Fruit fly (Drosophila melanogaster) whole organism, adult: ENCODE measurements around the gene Targ3.

ENCODE experiments used
- CG14711 ChIP-seq: fragments of 200-800 bp; sonication (Bioruptor generic); optimal IDR thresholded peaks from 2 replicates; lab custom pipeline; 2018; ENCODE audit warnings: missing biosample characterization, mild to moderate bottlenecking, missing genetic modification characterization, moderate library complexity
- CG1620 ChIP-seq: fragments of 200-800 bp; sonication (Bioruptor generic); optimal IDR thresholded peaks from 2 replicates; lab custom pipeline; 2016; ENCODE audit warnings: missing biosample characterization, missing genetic modification characterization
- CG5204 ChIP-seq: fragments of 200-800 bp; sonication (Bioruptor generic); optimal IDR thresholded peaks from 2 replicates; lab custom pipeline; 2016; ENCODE audit warnings: missing biosample characterization, missing genetic modification characterization
- CG7045 ChIP-seq: fragments of 200-800 bp; sonication (Bioruptor generic); optimal IDR thresholded peaks from 2 replicates; lab custom pipeline; 2017; ENCODE audit warnings: missing biosample characterization, mild to moderate bottlenecking, missing genetic modification characterization
- CG7101 ChIP-seq: fragments of 200-800 bp; sonication (Bioruptor generic); optimal IDR thresholded peaks from 2 replicates; lab custom pipeline; 2018; ENCODE audit warnings: missing biosample characterization, mild to moderate bottlenecking, missing genetic modification characterization, moderate library complexity
- Clk ChIP-seq: fragments of 200-800 bp; sonication (Bioruptor generic); optimal IDR thresholded peaks from 2 replicates; lab custom pipeline; 2017; ENCODE audit warnings: missing biosample characterization, missing genetic modification characterization
- Crg-1 ChIP-seq: fragments of 200-800 bp; sonication (Bioruptor generic); optimal IDR thresholded peaks from 2 replicates; lab custom pipeline; 2016; ENCODE audit warnings: missing biosample characterization, missing genetic modification characterization
- Hr96 ChIP-seq: fragments of 200-800 bp; sonication (Bioruptor generic); optimal IDR thresholded peaks from 2 replicates; lab custom pipeline; 2016; ENCODE audit warnings: missing biosample characterization, missing genetic modification characterization
- Mnt ChIP-seq: fragments of 200-800 bp; sonication (Bioruptor generic); optimal IDR thresholded peaks from 2 replicates; lab custom pipeline; 2016; ENCODE audit warnings: missing biosample characterization, mild to moderate bottlenecking, missing genetic modification characterization
- bab1 ChIP-seq: fragments of 200-800 bp; sonication (Bioruptor generic); optimal IDR thresholded peaks from 3 replicates; lab custom pipeline; 2019; ENCODE audit warnings: missing biosample characterization, mild to moderate bottlenecking, missing genetic modification characterization, moderate library complexity
- cnc ChIP-seq, 2 experiments: fragments of >200 bp; optimal IDR thresholded peaks; 2 replicates each; lab custom pipeline; 2017
- kay ChIP-seq: fragments of 200-800 bp; sonication (Bioruptor generic); peaks from one replicate; lab custom pipeline; 2016; ENCODE audit warnings: missing biosample characterization, missing genetic modification characterization, borderline replicate concordance
- ovo ChIP-seq: fragments of 200-800 bp; sonication (Bioruptor generic); optimal IDR thresholded peaks from 2 replicates; lab custom pipeline; 2016; ENCODE audit warnings: missing biosample characterization, missing genetic modification characterization

DNA sequence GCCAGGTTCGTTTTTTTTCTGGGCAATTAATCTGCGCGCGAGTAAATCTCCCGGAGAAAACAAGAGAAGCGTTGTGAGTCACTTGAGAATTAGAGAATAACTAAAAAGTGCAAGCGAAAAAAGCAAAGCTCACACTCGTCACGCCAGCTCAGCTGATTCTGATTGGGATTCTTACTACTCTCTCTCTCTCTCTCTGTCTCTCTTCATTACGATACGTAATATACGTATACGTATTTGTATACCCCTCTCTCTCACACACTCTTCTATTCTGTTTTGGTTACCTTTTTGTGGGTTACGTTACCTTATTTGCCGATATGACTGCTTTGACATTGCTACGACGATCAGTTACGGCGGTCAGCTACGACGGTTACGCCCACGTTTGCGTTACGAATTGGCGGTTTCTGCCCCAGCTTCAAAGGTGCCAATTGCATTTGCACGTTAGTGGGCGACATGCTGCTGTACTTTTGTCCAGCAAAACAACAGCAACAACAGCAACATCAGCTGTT is 6.2 kb downstream of the Targ3 start, which contains the start of the genes Targ1, CG10512 and Targ2:
- peak; percentile 54 for TF ChIP-seq Mnt (GFP tag; lab: Kevin White, UChicago)
- TF ChIP-seq Hr96 (GFP tag; lab: Kevin White, UChicago): no peak
- TF ChIP-seq bab1 (GFP tag; lab: Kevin White, UChicago): peak; percentile 49
- no peak for TF ChIP-seq CG14711 (tag; lab: Kevin White, UChicago)
- no peak for TF ChIP-seq CG5204 (GFP tag; lab: Kevin White, UChicago)
- TF ChIP-seq CG7045: no peak
- no peak for TF ChIP-seq CG7101
- no peak for TF ChIP-seq cnc (optimal IDR thresholded peaks at IDR 0.05; lab: Kevin White, UChicago)
- no peak for TF ChIP-seq CG1620
- peak; percentile 94 for TF ChIP-seq kay (GFP tag; lab: Kevin White, UChicago)
- TF ChIP-seq Crg-1: no peak
- no peak for TF ChIP-seq Clk
- no peak for TF ChIP-seq ovo
